Worm (Caenorhabditis elegans) whole organism, L4 larva: Measurements from ENCODE around the gene egl-3.

ENCODE experiments used
- D1046.2 ChIP-seq: fragments of 200-800 bp; sonication (Bioruptor generic); IDR thresholded peaks from 2 replicates; pipeline ENCODE4 v1.3.6; 2022; ENCODE audit warnings: missing genetic modification characterization, missing compliant biosample characterization
- R02D3.7 ChIP-seq: fragments of 150-350 bp; sonication (generic microtip); optimal IDR thresholded peaks from 3 replicates; lab custom pipeline; 2014; ENCODE audit warnings: missing biosample characterization, missing genetic modification characterization
- T20F7.1 ChIP-seq: fragments of 200-800 bp; sonication (Bioruptor generic); optimal IDR thresholded peaks from 2 replicates; lab custom pipeline; 2018; ENCODE audit warnings: mild to moderate bottlenecking, missing genetic modification characterization, missing compliant biosample characterization
- aha-1 ChIP-seq: fragments of 150-350 bp; peaks from one replicate; lab custom pipeline; 2014; ENCODE audit warnings: missing biosample characterization, missing genetic modification characterization
- ceh-20 ChIP-seq: fragments of 200-800 bp; sonication (Bioruptor generic); IDR thresholded peaks from 2 replicates; pipeline ENCODE4 v1.3.6; 2022; ENCODE audit warnings: missing genetic modification reagents, missing genetic modification characterization, missing compliant biosample characterization
- cey-2 ChIP-seq: sonication (generic microtip); optimal IDR thresholded peaks from 3 replicates; lab custom pipeline; 2017; ENCODE audit warnings: missing genetic modification characterization, mild to moderate bottlenecking, missing compliant biosample characterization, antibody characterized with exemption, borderline replicate concordance; ENCODE audit not compliant: insufficient read depth
- daf-16 ChIP-seq, 3 experiments: sonication (generic microtip); optimal IDR thresholded peaks; 2 replicates each; lab custom pipeline; 2016 to 2017; ENCODE audit warnings: missing genetic modification characterization in 3 of 3, missing genetic modification reagents in 3 of 3, mild to moderate bottlenecking in 2 of 3, missing compliant biosample characterization in 2 of 3, missing biosample characterization in 1 of 3, moderate library complexity in 1 of 3
- dmd-8 ChIP-seq: fragments of 200-800 bp; sonication (Bioruptor generic); IDR thresholded peaks from 2 replicates; pipeline ENCODE4 v1.3.6; 2022; ENCODE audit warnings: missing genetic modification characterization, missing compliant biosample characterization
- gei-8 ChIP-seq: fragments of 200-800 bp; sonication (Bioruptor generic); optimal IDR thresholded peaks from 2 replicates; lab custom pipeline; 2018; ENCODE audit warnings: mild to moderate bottlenecking, missing genetic modification characterization, missing compliant biosample characterization
- hlh-11 ChIP-seq: fragments of 200-800 bp; sonication (Bioruptor generic); optimal IDR thresholded peaks from 2 replicates; lab custom pipeline; 2018; ENCODE audit warnings: mild to moderate bottlenecking, missing genetic modification characterization, missing compliant biosample characterization
- jun-1 ChIP-seq: fragments of 150-350 bp; optimal IDR thresholded peaks from 2 replicates; lab custom pipeline; 2014; ENCODE audit warnings: missing biosample characterization, missing genetic modification reagents, missing genetic modification characterization
- lin-38 ChIP-seq: fragments of 200-800 bp; sonication (Bioruptor generic); IDR thresholded peaks from 2 replicates; pipeline ENCODE4 v1.3.6; 2022; ENCODE audit warnings: missing genetic modification reagents, missing genetic modification characterization, missing compliant biosample characterization
- lsy-2 ChIP-seq, 2 experiments: fragments of 150-350 bp in 1 of 2; sonication (generic microtip) in 1 of 2; optimal IDR thresholded peaks; 2 replicates each; lab custom pipeline; 2014 to 2017; ENCODE audit warnings: missing biosample characterization in 2 of 2, missing genetic modification characterization in 2 of 2
- mes-2 ChIP-seq: sonication (generic microtip); optimal IDR thresholded peaks from 2 replicates; lab custom pipeline; 2016; ENCODE audit warnings: missing genotype, mild to moderate bottlenecking, missing genetic modification characterization, missing compliant biosample characterization; ENCODE audit not compliant: poor library complexity, severe bottlenecking
- nhr-11 ChIP-seq: fragments of 150-350 bp; optimal IDR thresholded peaks from 2 replicates; lab custom pipeline; 2014; ENCODE audit warnings: missing biosample characterization, missing genetic modification characterization
- nhr-237 ChIP-seq: sonication (generic microtip); optimal IDR thresholded peaks from 2 replicates; lab custom pipeline; 2017; ENCODE audit warnings: missing biosample characterization, missing genetic modification characterization
- nhr-25 ChIP-seq: sonication (generic microtip); optimal IDR thresholded peaks from 2 replicates; lab custom pipeline; 2017; ENCODE audit warnings: missing genetic modification characterization, mild to moderate bottlenecking, missing compliant biosample characterization, antibody characterized with exemption, moderate library complexity, borderline replicate concordance; ENCODE audit not compliant: insufficient read depth
- nhr-28 ChIP-seq: fragments of 150-350 bp; optimal IDR thresholded peaks from 2 replicates; lab custom pipeline; 2014; ENCODE audit warnings: missing biosample characterization, missing genetic modification characterization
- pha-4 ChIP-seq, 2 experiments: fragments of 150-350 bp in 1 of 2; fragments of 200-800 bp in 1 of 2; sonication (Bioruptor generic) in 1 of 2; IDR thresholded peaks in 1 of 2; optimal IDR thresholded peaks in 1 of 2; 2 replicates each; pipeline versions ENCODE4 v1.3.6 to Lab custom; 2014 to 2022; ENCODE audit warnings: missing genetic modification characterization in 2 of 2, missing genetic modification reagents in 2 of 2, missing biosample characterization in 1 of 2, missing compliant biosample characterization in 1 of 2
- pqm-1 ChIP-seq: sonication (generic microtip); optimal IDR thresholded peaks from 2 replicates; lab custom pipeline; 2017; ENCODE audit warnings: missing biosample characterization, missing genetic modification characterization
- set-16 ChIP-seq: fragments of 200-800 bp; sonication (Bioruptor generic); IDR thresholded peaks from 2 replicates; pipeline ENCODE4 v1.3.6; 2022; ENCODE audit warnings: missing genetic modification reagents, missing genetic modification characterization, missing compliant biosample characterization
- snpc-1.2 ChIP-seq: fragments of 200-800 bp; sonication (Bioruptor generic); IDR thresholded peaks from 2 replicates; pipeline ENCODE4 v1.3.6; 2022; ENCODE audit warnings: missing genetic modification reagents, missing genetic modification characterization, missing compliant biosample characterization
- spr-3 ChIP-seq: fragments of 200-800 bp; sonication (Bioruptor generic); optimal IDR thresholded peaks from 2 replicates; lab custom pipeline; 2018; ENCODE audit warnings: mild to moderate bottlenecking, missing genetic modification characterization, missing compliant biosample characterization
- unc-62 ChIP-seq, 3 experiments: fragments of 150-350 bp in 1 of 3; sonication (generic microtip); optimal IDR thresholded peaks in 2 of 3; peaks in 1 of 3; 1 replicate in 1 of 3; 2 replicates in 2 of 3; lab custom pipeline; 2014 to 2017; ENCODE audit warnings: missing biosample characterization in 3 of 3, missing genetic modification characterization in 3 of 3, missing genetic modification reagents in 3 of 3, missing genotype in 1 of 3
- vab-7 ChIP-seq: fragments of 200-800 bp; sonication (Bioruptor generic); IDR thresholded peaks from 2 replicates; pipeline ENCODE4 v1.3.6; 2022; ENCODE audit warnings: missing genetic modification reagents, missing genetic modification characterization, missing compliant biosample characterization
- zag-1 ChIP-seq: fragments of 150-350 bp; optimal IDR thresholded peaks from 2 replicates; lab custom pipeline; 2014; ENCODE audit warnings: missing biosample characterization, missing genetic modification characterization
- zfp-2 ChIP-seq: sonication (generic microtip); optimal IDR thresholded peaks from 2 replicates; lab custom pipeline; 2016; ENCODE audit warnings: mild to moderate bottlenecking, missing genetic modification characterization, missing compliant biosample characterization

egl-3 gene

ce11 chrV:10145653-10146052 is 27.9 kb downstream of the egl-3 start, which contains the start of gene C51E3.9:
TSS of gene C51E3.9 (plus strand) at chrV:10145953.
- TF ChIP-seq zfp-2 (tag; lab: Kevin White, UChicago), result no peak
- no peak for TF ChIP-seq gei-8 (GFP tag; lab: Kevin White, UChicago)
- TF ChIP-seq cey-2, result no peak
- peak; percentile 5 for TF ChIP-seq hlh-11 (tag; lab: Kevin White, UChicago)
- TF ChIP-seq aha-1 (tag; lab: Kevin White, UChicago), result peak; percentile 11

DNA sequence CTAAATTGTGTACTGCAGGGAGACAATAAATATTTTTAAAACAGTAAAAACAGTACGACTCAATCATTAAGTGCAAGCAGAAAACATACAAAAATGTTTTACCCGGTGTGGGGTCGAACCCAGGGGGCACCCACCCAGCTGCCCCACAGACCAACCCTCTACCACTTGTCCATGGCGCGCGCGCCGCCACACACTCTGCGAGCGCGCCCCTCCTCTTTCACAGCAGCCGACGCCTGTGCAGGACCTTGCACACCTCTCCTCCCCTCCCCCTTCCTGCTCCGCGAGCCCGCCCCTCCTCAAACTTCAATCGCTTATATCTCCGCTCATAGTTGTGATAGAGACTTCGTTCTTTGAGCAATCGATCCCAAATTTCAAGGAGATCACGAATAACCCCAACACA is 35.0 kb downstream of the egl-3 start:
- peak; percentile 63; the same call in 1 of the 2 replicates for TF ChIP-seq snpc-1.2 (GFP tag; lab: Robert Waterston, UW)
- peak; percentile 60 for TF ChIP-seq lin-38 (GFP tag; lab: Robert Waterston, UW)
- TF ChIP-seq set-16 (GFP tag; lab: Robert Waterston, UW), result peak; percentile 63

ce11 chrV:10136644-10137043 is 36.9 kb downstream of the egl-3 start:
- peak; percentile 47; the same call in 1 of the 2 replicates for TF ChIP-seq set-16 (GFP tag; lab: Robert Waterston, UW)

ce11 chrV:10134077-10134693 is 39.4 kb downstream of the egl-3 start, which contains the start of the genes C08B6.18, wdr-20 and C08B6.8:
TSS of gene C08B6.18 (minus strand) at chrV:10134127.
TSS of gene wdr-20 (minus strand) at chrV:10134158.
TSS of gene C08B6.8 (plus strand) at chrV:10134643.
- TF ChIP-seq zag-1 (tag; lab: Kevin White, UChicago) (no peak), mes-2 (peak; percentile 21), lin-38 (GFP tag; lab: Robert Waterston, UW) (peak; percentile 62), pha-4 (GFP tag; IDR thresholded peaks at IDR 0.05; lab: Robert Waterston, UW) (no peak), pha-4 (tag; optimal IDR thresholded peaks at IDR 0.05; lab: Kevin White, UChicago) (no peak), spr-3 (GFP tag; lab: Kevin White, UChicago) (no peak), lsy-2 (tag; optimal IDR thresholded peaks at IDR 0.05; lab: Kevin White, UChicago) (peak in 1 of 2 experiments; percentile 44), T20F7.1 (GFP tag; lab: Kevin White, UChicago) (no peak), D1046.2 (GFP tag; lab: Robert Waterston, UW) (no peak), nhr-11 (tag; lab: Kevin White, UChicago) (no peak), nhr-25 (tag; lab: Kevin White, UChicago) (no peak)

DNA sequence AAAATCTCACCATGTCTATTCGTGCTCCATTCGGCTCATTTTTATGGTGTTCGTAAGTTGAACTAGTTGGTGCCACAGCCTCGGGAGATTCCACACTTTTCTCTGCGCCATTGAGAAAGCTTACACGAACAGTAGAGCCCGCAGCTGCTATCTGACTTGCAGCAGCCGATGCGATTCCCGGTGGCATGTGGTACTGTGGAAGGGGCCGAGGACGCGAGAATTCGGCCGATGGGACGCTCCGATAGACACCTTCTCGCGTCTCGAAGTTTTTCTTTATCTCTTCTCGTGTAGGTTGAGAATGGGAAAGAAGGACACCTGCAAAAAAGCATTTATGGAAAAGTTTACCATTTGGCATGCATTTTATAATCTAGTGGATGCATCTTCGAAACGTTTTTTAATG is 40.3 kb downstream of the egl-3 start:
- TF ChIP-seq dmd-8 (GFP tag; lab: Robert Waterston, UW) (peak; percentile 60; the same call in 1 of the 2 replicates), ceh-20 (GFP tag; lab: Robert Waterston, UW) (no peak)

DNA sequence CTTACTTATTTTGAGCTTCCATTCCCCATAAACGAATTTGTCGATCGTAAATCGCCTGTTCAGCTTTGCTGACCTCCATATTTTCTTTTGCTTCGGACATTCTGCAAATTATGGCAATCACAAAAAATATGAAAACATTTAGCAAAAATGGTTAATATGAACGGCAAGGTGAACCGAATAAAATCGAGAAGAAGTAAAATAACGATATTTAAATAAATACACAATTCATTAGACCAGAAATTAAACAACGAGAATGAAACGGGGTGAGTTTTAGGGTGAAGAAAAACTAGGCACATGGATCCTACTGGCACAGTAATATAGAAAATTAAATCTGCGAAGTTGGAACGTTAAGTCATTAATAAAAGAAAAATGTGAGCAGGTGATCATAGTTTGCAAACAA is 43.4 kb downstream of the egl-3 start, which contains the start of gene aos-1:
aos-1 (minus strand) TSS at position 101 of the 400 bp plus-strand sequence.
- TF ChIP-seq daf-16 (GFP tag; optimal IDR thresholded peaks at IDR 0.05; lab: Kevin White, UChicago) (no peak), daf-16 (tag; optimal IDR thresholded peaks at IDR 0.05; lab: Kevin White, UChicago) (no peak), nhr-237 (tag; lab: Kevin White, UChicago) (no peak), R02D3.7 (no peak), vab-7 (no peak), T20F7.1 (GFP tag; lab: Kevin White, UChicago) (no peak), zfp-2 (tag; lab: Kevin White, UChicago) (no peak)

DNA sequence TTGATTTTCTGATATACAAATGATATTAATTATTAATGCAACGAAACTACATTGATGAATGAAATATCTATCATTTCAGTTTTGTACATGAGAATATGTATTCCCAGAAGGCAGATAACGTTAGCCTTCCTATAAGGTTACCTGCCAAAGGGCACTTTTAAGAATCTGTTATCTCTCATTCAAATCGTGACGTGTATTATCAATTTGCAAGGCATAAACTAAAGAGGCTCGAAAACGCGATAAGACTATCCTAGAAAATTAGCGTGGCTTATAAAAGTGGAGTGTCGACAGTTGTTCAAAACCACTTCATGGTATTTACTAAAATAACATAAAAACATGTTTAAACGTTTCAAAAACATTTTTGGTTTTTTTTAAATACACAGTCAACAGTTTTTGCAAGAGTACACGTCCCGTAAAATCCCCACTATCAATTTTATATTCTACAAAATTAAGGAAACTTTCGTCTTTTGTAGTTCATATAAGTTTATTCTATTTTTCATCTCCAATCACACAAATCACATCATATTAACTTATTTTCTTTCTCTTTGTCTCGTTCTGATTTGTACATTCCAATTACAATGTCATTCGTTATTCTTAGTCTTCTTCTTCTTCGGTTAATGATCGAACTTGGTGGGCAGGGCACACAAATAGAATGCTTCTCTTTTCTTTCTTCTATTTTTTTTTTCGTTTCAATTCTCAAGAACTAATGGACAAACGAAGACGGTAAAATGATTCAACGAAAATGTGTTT is 48.6 kb downstream of the egl-3 start, which contains the start of gene C08B6.10:
C08B6.10 (plus strand) TSS at position 700 of the 750 bp plus-strand sequence.
- TF ChIP-seq nhr-28 (tag; lab: Kevin White, UChicago) (peak; percentile 21), jun-1 (tag; lab: Kevin White, UChicago) (no peak), unc-62 (GFP tag; optimal IDR thresholded peaks at IDR 0.05 in 1 of 2; lab: Kevin White, UChicago) (peak in 1 of 2 experiments; percentile 83), unc-62 (tag; optimal IDR thresholded peaks at IDR 0.05; lab: Kevin White, UChicago) (no peak), daf-16 (GFP tag; optimal IDR thresholded peaks at IDR 0.05; lab: Kevin White, UChicago) (no peak), daf-16 (tag; optimal IDR thresholded peaks at IDR 0.05; lab: Kevin White, UChicago) (peak; percentile 69), pqm-1 (tag; lab: Kevin White, UChicago) (peak; percentile 19)
